Fruit fly (Drosophila melanogaster): ENCODE data around the gene wda.

DNA sequence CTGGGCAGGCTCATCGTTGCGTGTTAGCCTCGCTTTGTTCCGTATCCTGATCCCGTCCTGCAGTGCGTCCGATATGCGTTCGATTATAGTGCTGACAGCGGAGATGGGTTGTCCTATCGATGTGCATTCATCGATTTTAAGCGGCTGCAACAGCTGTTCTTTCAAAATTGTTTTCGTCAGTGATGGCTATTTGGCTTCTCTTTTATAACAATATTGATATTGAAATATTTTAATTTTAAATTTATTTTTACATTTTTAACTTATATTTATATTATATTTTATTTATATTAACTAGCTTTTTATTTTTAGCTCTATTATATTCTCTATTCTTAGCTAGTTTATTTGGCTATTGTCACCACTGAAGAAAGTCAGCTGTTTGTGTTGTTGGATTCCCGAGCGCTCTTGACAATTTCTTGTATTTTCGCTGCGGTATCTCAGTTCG is at the start of gene wda, which contains the start of gene Pex11c:
- TF ChIP-seq Hr83 (GFP tag; optimal IDR thresholded peaks at IDR 0.05; ENCODE audit: poor library complexity, severe bottlenecking) (peak; percentile 47), Dfd (GFP tag; optimal IDR thresholded peaks at IDR 0.05) (no peak), CG9705 (GFP tag; optimal IDR thresholded peaks at IDR 0.05) (no peak), h (GFP tag; optimal IDR thresholded peaks at IDR 0.05) (peak; percentile 83)
